Worm (Caenorhabditis elegans): ENCODE results near the gene F54H5.14.

- TF ChIP-seq nhr-43 (tag; optimal IDR thresholded peaks at IDR 0.05; ENCODE audit: poor library complexity, severe bottlenecking), result no peak
- no peak for TF ChIP-seq nhr-237 (tag; optimal IDR thresholded peaks at IDR 0.05)
- TF ChIP-seq elt-1 (tag; optimal IDR thresholded peaks at IDR 0.05), result no peak
- TF ChIP-seq nfya-1 (tag; optimal IDR thresholded peaks at IDR 0.05; ENCODE audit: insufficient read depth), result no peak
- TF ChIP-seq nhr-12 (tag; optimal IDR thresholded peaks at IDR 0.05), result no peak
Measured at ce11 chrII:6673894-6674293, 48.7 kb upstream of the F54H5.14 start, which contains the start of gene H43E16.1.

Measured in whole organism, L3 larva.